Worm (Caenorhabditis elegans) whole organism, L3 larva: ENCODE data around the gene clec-60.

Experiments used
- ceh-82 ChIP-seq: fragments of 150-350 bp; optimal IDR thresholded peaks from 2 replicates; lab custom pipeline; 2014; ENCODE audit warnings: missing biosample characterization, missing genetic modification characterization
- fkh-10 ChIP-seq: sonication (generic microtip); optimal IDR thresholded peaks from 2 replicates; lab custom pipeline; 2017; ENCODE audit warnings: missing biosample characterization, missing genetic modification reagents, missing genetic modification characterization
- lin-39 ChIP-seq: fragments of 150-350 bp; optimal IDR thresholded peaks from 2 replicates; lab custom pipeline; 2018; ENCODE audit warnings: missing biosample characterization, missing genetic modification reagents, missing genetic modification characterization
- nfya-1 ChIP-seq: sonication (generic microtip); optimal IDR thresholded peaks from 2 replicates; lab custom pipeline; 2017; ENCODE audit warnings: missing genetic modification characterization, mild to moderate bottlenecking, missing compliant biosample characterization, antibody characterized with exemption, moderate library complexity; ENCODE audit not compliant: insufficient read depth
- nhr-11 ChIP-seq: fragments of 150-350 bp; optimal IDR thresholded peaks from 2 replicates; lab custom pipeline; 2014; ENCODE audit warnings: missing biosample characterization, missing genetic modification characterization
- nhr-77 ChIP-seq: fragments of 150-350 bp; optimal IDR thresholded peaks from 2 replicates; lab custom pipeline; 2014; ENCODE audit warnings: missing biosample characterization, missing genetic modification characterization
- snpc-4 ChIP-seq: fragments of 150-350 bp; optimal IDR thresholded peaks from 2 replicates; lab custom pipeline; 2014; ENCODE audit warnings: missing biosample characterization, missing genetic modification characterization

- no peak for TF ChIP-seq nhr-11 (tag; lab: Kevin White, UChicago)
- no peak for TF ChIP-seq fkh-10 (GFP tag; lab: Kevin White, UChicago)
- no peak for TF ChIP-seq nfya-1 (tag; lab: Kevin White, UChicago)
- no peak for TF ChIP-seq ceh-82 (tag; lab: Kevin White, UChicago)
- TF ChIP-seq lin-39 (tag; lab: Kevin White, UChicago): no peak
- no peak for TF ChIP-seq nhr-77 (tag; lab: Kevin White, UChicago)
- TF ChIP-seq snpc-4 (tag; lab: Kevin White, UChicago): no peak
Observed at ce11 chrII:10444971-10445707, 36.5 kb downstream of the clec-60 start.
